Fruit fly (Drosophila melanogaster): ENCODE data around the gene Phf5a.

Gene Phf5a

dm6 chr2L:6490783-6491249 lies at the start of gene Phf5a, which contains the start of gene CG31638 (continued):
- TF ChIP-seq Jarid2 (GFP tag; optimal IDR thresholded peaks at IDR 0.05) (peak; percentile 74), CG2202 (tag; optimal IDR thresholded peaks at IDR 0.05) (peak; percentile 90), caup (GFP tag; optimal IDR thresholded peaks at IDR 0.05; ENCODE audit: severe bottlenecking) (peak; percentile 83), ap (GFP tag; IDR thresholded peaks at IDR 0.05) (peak; percentile 66; the same call in 1 of the 2 replicates), rib (GFP tag; IDR thresholded peaks at IDR 0.05) (no peak), corto (GFP tag; optimal IDR thresholded peaks at IDR 0.05) (no peak), CG13296 (GFP tag; optimal IDR thresholded peaks at IDR 0.05) (peak; percentile 92), bsh (GFP tag; optimal IDR thresholded peaks at IDR 0.05) (peak; percentile 50 to 68), NFAT (GFP tag; IDR thresholded peaks at IDR 0.05) (peak; percentile 96), gem (tag; optimal IDR thresholded peaks at IDR 0.05) (peak; percentile 99), grn (GFP tag; optimal IDR thresholded peaks at IDR 0.05) (no peak), CG12236 (GFP tag; optimal IDR thresholded peaks at IDR 0.05) (peak; percentile 6), Meics (GFP tag; optimal IDR thresholded peaks at IDR 0.05) (peak; percentile 96), eyg (GFP tag; optimal IDR thresholded peaks at IDR 0.05) (no peak), ato (GFP tag; IDR thresholded peaks at IDR 0.05; ENCODE audit: partially characterized antibody) (no peak), CG10147 (GFP tag; optimal IDR thresholded peaks at IDR 0.05) (peak; percentile 52), cato (GFP tag; optimal IDR thresholded peaks at IDR 0.05; ENCODE audit: borderline replicate concordance) (peak; percentile 95), sc (optimal IDR thresholded peaks at IDR 0.05) (no peak), sc (GFP tag; optimal IDR thresholded peaks at IDR 0.05) (peak; percentile 91), NC2β (GFP tag; optimal IDR thresholded peaks at IDR 0.05) (peak; percentile 60), TFAM (GFP tag; optimal IDR thresholded peaks at IDR 0.05) (peak; percentile 69), ttk (GFP tag; IDR thresholded peaks at IDR 0.05) (peak; percentile 54), CG18476 (GFP tag; optimal IDR thresholded peaks at IDR 0.05) (peak; percentile 7), H2.0 (GFP tag; IDR thresholded peaks at IDR 0.05) (peak; percentile 53; the same call in 1 of the 2 replicates), CG1602 (GFP tag; optimal IDR thresholded peaks at IDR 0.05) (peak; percentile 95), repo (GFP tag; optimal IDR thresholded peaks at IDR 0.05) (no peak), pnt (GFP tag; optimal IDR thresholded peaks at IDR 0.05) (peak; percentile 86), CG6813 (GFP tag; optimal IDR thresholded peaks at IDR 0.05) (peak; percentile 92), CG7928 (GFP tag; optimal IDR thresholded peaks at IDR 0.05) (peak; percentile 73), Bteb2 (GFP tag; optimal IDR thresholded peaks at IDR 0.05) (no peak), CG18599 (GFP tag; optimal IDR thresholded peaks at IDR 0.05) (peak; percentile 96), zfh1 (GFP tag; IDR thresholded peaks at IDR 0.05) (peak; percentile 70), ken (GFP tag; IDR thresholded peaks at IDR 0.05) (peak; percentile 76), HLH54F (GFP tag; optimal IDR thresholded peaks at IDR 0.05) (peak; percentile 42), CG16813 (GFP tag; IDR thresholded peaks at IDR 0.05; ENCODE audit: partially characterized antibody) (0 out of 3 replicates have a peak, but pooled peaks have one; percentile 14), pb (GFP tag; optimal IDR thresholded peaks at IDR 0.05) (no peak), ftz-f1 (GFP tag; optimal IDR thresholded peaks at IDR 0.05) (no peak), pho (GFP tag; optimal IDR thresholded peaks at IDR 0.05) (no peak), fd96Cb (tag; optimal IDR thresholded peaks at IDR 0.05) (peak; percentile 97), Trl (optimal IDR thresholded peaks at IDR 0.05) (no peak), Trl (GFP tag; optimal IDR thresholded peaks at IDR 0.05) (peak; percentile 30), peb (GFP tag; IDR thresholded peaks at IDR 0.05) (peak; percentile 94), CG4854 (GFP tag; optimal IDR thresholded peaks at IDR 0.05) (no peak), nerfin-1 (tag; optimal IDR thresholded peaks at IDR 0.05) (peak; percentile 91), CG17186 (GFP tag; optimal IDR thresholded peaks at IDR 0.05) (peak; percentile 22), CG13424 (tag; optimal IDR thresholded peaks at IDR 0.05) (peak; percentile 98), cwo (GFP tag; optimal IDR thresholded peaks at IDR 0.05) (peak; percentile 87), CG11398 (GFP tag; optimal IDR thresholded peaks at IDR 0.05) (no peak), unc-4 (GFP tag; IDR thresholded peaks at IDR 0.05; ENCODE audit: partially characterized antibody) (peak; percentile 39; the same call in 1 of the 2 replicates), Fer2 (tag; optimal IDR thresholded peaks at IDR 0.05) (peak; percentile 95)
